Fruit fly (Drosophila melanogaster): ENCODE results near the gene CG33169.

Gene CG33169

dm6 chr3L:22868070-22868469, 4.4 kb downstream of the CG33169 start, which contains the start of gene EMC4 (continued):
- TF ChIP-seq kay (GFP tag; optimal IDR thresholded peaks at IDR 0.05) (peak; percentile 44), CHES-1-like (GFP tag; optimal IDR thresholded peaks at IDR 0.05) (peak; percentile 27), dm (GFP tag; optimal IDR thresholded peaks at IDR 0.05) (peak; percentile 3), CG17612 (GFP tag; IDR thresholded peaks at IDR 0.05) (no peak), Six4 (GFP tag; optimal IDR thresholded peaks at IDR 0.05) (no peak), Vsx1 (GFP tag; optimal IDR thresholded peaks at IDR 0.05) (no peak), salm (tag; optimal IDR thresholded peaks at IDR 0.05) (no peak), D (optimal IDR thresholded peaks at IDR 0.05) (no peak), D (GFP tag; optimal IDR thresholded peaks at IDR 0.05) (no peak), Neu2 (GFP tag; optimal IDR thresholded peaks at IDR 0.05; ENCODE audit: borderline replicate concordance) (no peak), btn (GFP tag; optimal IDR thresholded peaks at IDR 0.05) (no peak), CG12236 (GFP tag; optimal IDR thresholded peaks at IDR 0.05) (no peak), CG12155 (GFP tag; optimal IDR thresholded peaks at IDR 0.05) (peak; percentile 40), Xrp1 (GFP tag; IDR thresholded peaks at IDR 0.05) (peak; percentile 38), CG17186 (GFP tag; optimal IDR thresholded peaks at IDR 0.05) (peak; percentile 48), CG1603 (tag; optimal IDR thresholded peaks at IDR 0.05) (peak; percentile 57), rib (GFP tag; IDR thresholded peaks at IDR 0.05) (peak; percentile 50; the same call in 1 of the 2 replicates), CG10366 (GFP tag; IDR thresholded peaks at IDR 0.05) (peak; percentile 31; the same call in 1 of the 2 replicates), peb (GFP tag; IDR thresholded peaks at IDR 0.05) (0 out of 2 replicates have a peak, but pooled peaks have one; percentile 41), Sox102F (GFP tag; optimal IDR thresholded peaks at IDR 0.05) (no peak), NfI (GFP tag; optimal IDR thresholded peaks at IDR 0.05) (peak; percentile 52), CG6689 (GFP tag; IDR thresholded peaks at IDR 0.05) (no peak), vvl (GFP tag; IDR thresholded peaks at IDR 0.05) (peak; percentile 74), dmrt11E (tag; optimal IDR thresholded peaks at IDR 0.05) (no peak), wek (GFP tag; optimal IDR thresholded peaks at IDR 0.05) (no peak), ewg (GFP tag; optimal IDR thresholded peaks at IDR 0.05) (peak; percentile 20), CG2129 (GFP tag; IDR thresholded peaks at IDR 0.05; ENCODE audit: partially characterized antibody) (0 out of 2 replicates have a peak, but pooled peaks have one; percentile 20), CG10979 (tag; optimal IDR thresholded peaks at IDR 0.05) (peak; percentile 28), Abd-B (GFP tag; optimal IDR thresholded peaks at IDR 0.05) (no peak), CG2120 (GFP tag; optimal IDR thresholded peaks at IDR 0.05) (peak; percentile 76), Hsf (GFP tag; optimal IDR thresholded peaks at IDR 0.05) (peak; percentile 61), gcm2 (GFP tag; optimal IDR thresholded peaks at IDR 0.05) (no peak), CG18262 (tag; optimal IDR thresholded peaks at IDR 0.05) (peak; percentile 15), Doc2 (GFP tag; IDR thresholded peaks at IDR 0.05) (no peak), CG10565 (GFP tag; optimal IDR thresholded peaks at IDR 0.05) (no peak), onecut (GFP tag; IDR thresholded peaks at IDR 0.05) (peak; percentile 35)

- TF ChIP-seq Pdp1 (GFP tag; optimal IDR thresholded peaks at IDR 0.05) (peak in 1 of 2 experiments; percentile 64), CG18011 (GFP tag; optimal IDR thresholded peaks at IDR 0.05) (no peak), cwo (GFP tag; optimal IDR thresholded peaks at IDR 0.05) (peak; percentile 92), onecut (GFP tag; IDR thresholded peaks at IDR 0.05) (peak; percentile 85), kay (GFP tag; optimal IDR thresholded peaks at IDR 0.05) (peak; percentile 63), Blimp-1 (GFP tag; optimal IDR thresholded peaks at IDR 0.05) (no peak), GATAe (GFP tag; conservative IDR thresholded peaks at IDR 0.05) (peak; percentile 64; the same call in 1 of the 2 replicates), HmgZ (tag; optimal IDR thresholded peaks at IDR 0.05) (peak; percentile 5), lov (optimal IDR thresholded peaks at IDR 0.05) (no peak), lov (GFP tag; IDR thresholded peaks at IDR 0.05) (no peak), sug (tag; optimal IDR thresholded peaks at IDR 0.05) (peak; percentile 47), CG9932 (GFP tag; IDR thresholded peaks at IDR 0.05) (no peak), CG17802 (tag; optimal IDR thresholded peaks at IDR 0.05) (no peak), Hey (tag; optimal IDR thresholded peaks at IDR 0.05) (peak; percentile 21), crol (GFP tag; IDR thresholded peaks at IDR 0.05) (peak; percentile 79), CG10209 (GFP tag; optimal IDR thresholded peaks at IDR 0.05) (no peak), exex (tag; optimal IDR thresholded peaks at IDR 0.05) (peak; percentile 16), NC2β (GFP tag; optimal IDR thresholded peaks at IDR 0.05) (no peak)
Observed at dm6 chr3L:22870378-22870777, 6.7 kb downstream of the CG33169 start.
